Worm (Caenorhabditis elegans): ENCODE measurements around the gene spe-43.

spe-43 gene

DNA sequence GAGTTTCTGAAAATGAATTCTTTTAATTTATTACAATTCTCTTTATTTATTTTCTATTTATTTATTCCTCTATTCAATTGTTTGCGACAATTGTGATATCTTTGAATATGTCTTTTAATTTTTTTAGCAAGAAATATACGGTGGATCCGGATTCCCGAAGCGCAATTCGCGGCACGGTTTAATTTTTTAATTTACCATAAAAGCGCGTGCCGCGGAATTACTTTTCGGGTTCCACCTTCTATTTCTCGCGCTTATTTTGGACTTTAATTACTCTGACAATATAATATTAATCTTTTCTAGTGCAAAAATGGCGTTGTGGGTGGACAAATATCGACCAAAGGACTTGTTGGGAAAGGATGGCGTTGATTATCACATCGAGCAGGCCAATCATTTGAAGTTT lies 46.7 kb downstream of the spe-43 start, which contains the start of gene rfc-3:
Gene rfc-3, plus strand, starts transcription at position 301 of the 400 bp plus-strand sequence.
- TF ChIP-seq ceh-2 (tag; optimal IDR thresholded peaks at IDR 0.05) (no peak), zip-5 (tag; optimal IDR thresholded peaks at IDR 0.05) (no peak), ref-2 (tag; optimal IDR thresholded peaks at IDR 0.05) (no peak)

DNA sequence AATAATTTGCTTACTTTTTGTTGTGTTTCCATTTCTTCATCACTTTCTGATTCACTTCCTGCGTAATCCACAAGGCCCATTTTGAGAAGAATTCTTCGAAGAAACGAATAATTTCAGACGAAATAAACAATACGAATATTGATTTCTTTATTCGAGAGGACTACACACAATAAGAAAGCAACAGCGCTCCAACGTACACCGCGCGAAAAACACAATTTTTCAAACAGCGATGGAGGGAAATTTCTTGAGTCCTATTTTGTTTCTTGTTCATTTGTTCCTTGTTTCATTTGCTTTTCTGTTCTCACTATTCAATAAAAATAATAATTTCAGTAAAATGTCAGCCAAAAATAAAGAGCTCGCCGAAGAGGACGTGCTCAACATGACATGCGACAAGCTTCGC lies 48.5 kb downstream of the spe-43 start, which contains the start of the genes prcc-1 and C39E9.12:
Gene prcc-1, minus strand, starts transcription at position 119 of the 400 bp plus-strand sequence.
Gene C39E9.12, plus strand, starts transcription at position 331 of the 400 bp plus-strand sequence.
- TF ChIP-seq ama-1 (optimal IDR thresholded peaks at IDR 0.05) = no peak
- peak; percentile 22 for TF ChIP-seq fax-1 (tag; optimal IDR thresholded peaks at IDR 0.05)
- no peak for TF ChIP-seq ceh-30 (tag; optimal IDR thresholded peaks at IDR 0.05)
- TF ChIP-seq K02D7.2 (tag; optimal IDR thresholded peaks at IDR 0.05) = no peak
- TF ChIP-seq unc-3 (GFP tag; conservative IDR thresholded peaks at IDR 0.05) = no peak
- no peak for TF ChIP-seq unc-3 (tag; optimal IDR thresholded peaks at IDR 0.05)
- no peak for TF ChIP-seq Y22D7AL.16 (tag; optimal IDR thresholded peaks at IDR 0.05)
- no peak for TF ChIP-seq pax-1 (tag; optimal IDR thresholded peaks at IDR 0.05)
- no peak for TF ChIP-seq syd-9 (tag; optimal IDR thresholded peaks at IDR 0.05)
- TF ChIP-seq fkh-6 (tag; optimal IDR thresholded peaks at IDR 0.05) = no peak
- no peak for TF ChIP-seq tbx-7 (tag; optimal IDR thresholded peaks at IDR 0.05)
- no peak for TF ChIP-seq ttx-3 (tag; optimal IDR thresholded peaks at IDR 0.05)
- peak; percentile 1 for TF ChIP-seq ceh-18 (tag; optimal IDR thresholded peaks at IDR 0.05)
- TF ChIP-seq sdc-2 (tag; optimal IDR thresholded peaks at IDR 0.05) = no peak
- no peak for TF ChIP-seq ceh-14 (tag; optimal IDR thresholded peaks at IDR 0.05)
- TF ChIP-seq nfya-1 (tag; optimal IDR thresholded peaks at IDR 0.05) = peak; percentile 61
- TF ChIP-seq odd-2 (tag; optimal IDR thresholded peaks at IDR 0.05) = no peak
- TF ChIP-seq ceh-45 (GFP tag; IDR thresholded peaks at IDR 0.05) = no peak
- TF ChIP-seq ceh-2 (tag; optimal IDR thresholded peaks at IDR 0.05) = no peak
- TF ChIP-seq hlh-6 (tag; optimal IDR thresholded peaks at IDR 0.05) = no peak
- TF ChIP-seq sox-2 (GFP tag; IDR thresholded peaks at IDR 0.05) = no peak
- TF ChIP-seq eyg-1 (tag; optimal IDR thresholded peaks at IDR 0.05) = no peak
- TF ChIP-seq ceh-48 (tag; optimal IDR thresholded peaks at IDR 0.05) = peak; percentile 65
- no peak for TF ChIP-seq ceh-22 (tag; optimal IDR thresholded peaks at IDR 0.05)
- TF ChIP-seq unc-55 (GFP tag; optimal IDR thresholded peaks at IDR 0.05) = no peak
- peak; percentile 43 for TF ChIP-seq unc-42 (tag; optimal IDR thresholded peaks at IDR 0.05)
- no peak for TF ChIP-seq pag-3 (tag; optimal IDR thresholded peaks at IDR 0.05; ENCODE audit: borderline replicate concordance)
- no peak for TF ChIP-seq pha-4 (tag; optimal IDR thresholded peaks at IDR 0.05)
- TF ChIP-seq hlh-15 (tag; optimal IDR thresholded peaks at IDR 0.05) = no peak
- TF ChIP-seq madf-2 (tag; optimal IDR thresholded peaks at IDR 0.05) = no peak
- TF ChIP-seq ceh-19 (GFP tag; optimal IDR thresholded peaks at IDR 0.05) = no peak
- no peak for TF ChIP-seq dmd-4 (tag; optimal IDR thresholded peaks at IDR 0.05; ENCODE audit: borderline replicate concordance)
- peak; percentile 33 for TF ChIP-seq ceh-31 (tag; optimal IDR thresholded peaks at IDR 0.05)
- TF ChIP-seq nhr-11 (tag; optimal IDR thresholded peaks at IDR 0.05) = no peak

DNA sequence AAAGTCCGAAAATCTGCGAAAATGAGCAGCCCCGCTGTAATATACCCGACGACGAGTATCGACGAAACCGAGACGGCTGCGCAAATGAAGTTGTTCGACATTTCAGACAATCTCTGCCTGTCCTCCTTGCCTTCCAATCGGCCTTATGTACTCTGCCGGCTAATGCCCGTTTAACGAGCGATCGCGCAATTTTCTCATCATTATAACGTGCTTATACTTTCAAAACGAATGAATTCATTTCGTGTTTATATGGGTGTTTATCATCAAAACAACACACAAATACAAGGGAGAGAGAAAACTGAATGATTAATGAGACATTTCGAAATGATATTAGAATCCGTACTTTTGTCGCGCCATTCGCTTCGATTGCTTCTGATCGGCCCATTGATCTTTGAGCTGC lies 51.2 kb downstream of the spe-43 start, which contains the start of gene col-132:
Gene col-132, minus strand, starts transcription at position 101 of the 400 bp plus-strand sequence.
- TF ChIP-seq dve-1 (tag; optimal IDR thresholded peaks at IDR 0.05) (no peak), hlh-13 (GFP tag; optimal IDR thresholded peaks at IDR 0.05) (no peak), elt-4 (tag; optimal IDR thresholded peaks at IDR 0.05) (no peak), dmd-4 (tag; optimal IDR thresholded peaks at IDR 0.05; ENCODE audit: borderline replicate concordance) (no peak), hlh-15 (tag; optimal IDR thresholded peaks at IDR 0.05) (no peak), unc-42 (tag; optimal IDR thresholded peaks at IDR 0.05) (no peak), C38D4.7 (GFP tag; optimal IDR thresholded peaks at IDR 0.05) (no peak), che-1 (tag; optimal IDR thresholded peaks at IDR 0.05) (no peak), elt-2 (tag; optimal IDR thresholded peaks at IDR 0.05) (no peak), unc-3 (GFP tag; conservative IDR thresholded peaks at IDR 0.05) (no peak), unc-3 (tag; optimal IDR thresholded peaks at IDR 0.05) (no peak), pat-9 (tag; optimal IDR thresholded peaks at IDR 0.05) (no peak)
